Fruit fly (Drosophila melanogaster): ENCODE results near the gene CG44303.
A peak's percentile ranks its signal among the peaks of the same experiment; 100 is the strongest.

- TF ChIP-seq Pif1B (GFP tag; optimal IDR thresholded peaks at IDR 0.05) (peak; percentile 6), CG32121 (GFP tag; IDR thresholded peaks at IDR 0.05) (no peak), CG17806 (tag; optimal IDR thresholded peaks at IDR 0.05) (peak; percentile 21), CG13204 (GFP tag; optimal IDR thresholded peaks at IDR 0.05) (no peak)
These were observed 7.8 kb upstream of the CG44303 start, which contains the start of gene CG14442 for dm6 chrX:6694979-6695388.

All from whole organism, pupa.